Fruit fly (Drosophila melanogaster) whole organism, wandering third instar larva: Measurements from ENCODE around the gene Vha55.

Experiments used
- CG9705 ChIP-seq: fragments of 200-800 bp; sonication (Bioruptor generic); optimal IDR thresholded peaks from 2 replicates; lab custom pipeline; 2018; ENCODE audit warnings: missing biosample characterization, mild to moderate bottlenecking, missing genetic modification characterization
- Dif ChIP-seq: fragments of 200-275, 200-300 bp; sonication (Bioruptor generic); optimal IDR thresholded peaks from 2 replicates; lab custom pipeline; 2018; ENCODE audit warnings: missing biosample characterization, missing genetic modification characterization; ENCODE audit not compliant: partially characterized antibody
- Hr83 ChIP-seq: fragments of 200-300 bp; sonication (Bioruptor generic); optimal IDR thresholded peaks from 2 replicates; lab custom pipeline; 2016; ENCODE audit warnings: missing biosample characterization, mild to moderate bottlenecking, missing genetic modification characterization, moderate library complexity; ENCODE audit not compliant: poor library complexity, severe bottlenecking
- Myc ChIP-seq: fragments of >200 bp; optimal IDR thresholded peaks from 2 replicates; lab custom pipeline; 2017
- Rel ChIP-seq, 2 experiments: fragments of 200-800 bp; sonication (Bioruptor generic) in 1 of 2; optimal IDR thresholded peaks; 2 replicates in 1 of 2; 3 replicates in 1 of 2; lab custom pipeline; 2016 to 2019; ENCODE audit warnings: mild to moderate bottlenecking in 2 of 2, missing biosample characterization in 2 of 2, missing genetic modification characterization in 2 of 2, moderate library complexity in 1 of 2
- br ChIP-seq: fragments of 200-800 bp; sonication (Bioruptor generic); optimal IDR thresholded peaks from 2 replicates; lab custom pipeline; 2016; ENCODE audit warnings: missing biosample characterization, missing genetic modification characterization
- h ChIP-seq: fragments of 200-800 bp; sonication (Bioruptor generic); optimal IDR thresholded peaks from 3 replicates; lab custom pipeline; 2016; ENCODE audit warnings: missing biosample characterization, mild to moderate bottlenecking, missing genetic modification characterization
- usp ChIP-seq: fragments of >200 bp; optimal IDR thresholded peaks from 2 replicates; lab custom pipeline; 2017; ENCODE audit warnings: missing biosample characterization, missing genetic modification characterization
- woc ChIP-seq: sonication (Bioruptor generic); optimal IDR thresholded peaks from 2 replicates; lab custom pipeline; 2016; ENCODE audit warnings: missing biosample characterization, mild to moderate bottlenecking, missing genetic modification characterization

- TF ChIP-seq Dif (GFP tag; lab: Kevin White, UChicago): no peak
- no peak for TF ChIP-seq usp (GFP tag; lab: Kevin White, UChicago)
- TF ChIP-seq Rel (GFP tag; optimal IDR thresholded peaks at IDR 0.05; lab: Kevin White, UChicago): no peak
- no peak for TF ChIP-seq Rel (tag; optimal IDR thresholded peaks at IDR 0.05; lab: Kevin White, UChicago)
- no peak for TF ChIP-seq h (GFP tag; lab: Kevin White, UChicago)
- TF ChIP-seq Hr83 (GFP tag; lab: Kevin White, UChicago): no peak
- no peak for TF ChIP-seq Myc (lab: Kevin White, UChicago)
- TF ChIP-seq br (GFP tag; lab: Kevin White, UChicago): no peak
- no peak for TF ChIP-seq woc (GFP tag; lab: Kevin White, UChicago)
- TF ChIP-seq CG9705 (GFP tag; lab: Kevin White, UChicago): no peak
Observed at dm6 chr3R:12644621-12645310, 17.1 kb upstream of the Vha55 start.
